Fruit fly (Drosophila melanogaster): ENCODE data around the gene CG42541.

dm6 chrX:3866844-3867457, 63.4 kb downstream of the CG42541 start:
- TF ChIP-seq psq (optimal IDR thresholded peaks at IDR 0.05) (no peak), EcR (GFP tag; optimal IDR thresholded peaks at IDR 0.05) (no peak), pan (optimal IDR thresholded peaks at IDR 0.05) (no peak), CG8478 (optimal IDR thresholded peaks at IDR 0.05) (no peak), usp (GFP tag; optimal IDR thresholded peaks at IDR 0.05) (no peak)

Measured in whole organism.